Worm (Caenorhabditis elegans) whole organism, midembryonic: ENCODE data around the gene C33G3.5.

Experiments
- T22C8.4 ChIP-seq: fragments of 200-800 bp; sonication (Bioruptor generic); IDR thresholded peaks from 2 replicates; pipeline ENCODE4 v1.3.6; 2022; ENCODE audit warnings: missing genetic modification characterization, missing compliant biosample characterization
- cog-1 ChIP-seq: sonication (generic microtip); optimal IDR thresholded peaks from 2 replicates; lab custom pipeline; 2016; ENCODE audit warnings: missing genetic modification characterization, missing compliant biosample characterization
- flt-1 ChIP-seq: fragments of 200-800 bp; sonication (Bioruptor generic); IDR thresholded peaks from 2 replicates; pipeline ENCODE4 v1.3.6; 2022; ENCODE audit warnings: missing genetic modification characterization, missing compliant biosample characterization
- klf-2 ChIP-seq: fragments of 200-800 bp; sonication (Bioruptor generic); conservative IDR thresholded peaks from 2 replicates; pipeline ENCODE4 v1.3.6; 2022; ENCODE audit warnings: missing genetic modification reagents, missing genetic modification characterization, missing compliant biosample characterization
- med-1 ChIP-seq: sonication (generic microtip); optimal IDR thresholded peaks from 2 replicates; lab custom pipeline; 2017; ENCODE audit warnings: missing genetic modification characterization, mild to moderate bottlenecking, missing compliant biosample characterization, antibody characterized with exemption, missing genetic modification reagents; ENCODE audit not compliant: insufficient read depth
- ref-1 ChIP-seq: fragments of 200-800 bp; sonication (Bioruptor generic); conservative IDR thresholded peaks from 2 replicates; pipeline ENCODE4 v1.3.6; 2022; ENCODE audit warnings: missing genetic modification reagents, missing genetic modification characterization, missing compliant biosample characterization
- tab-1 ChIP-seq: fragments of 200-800 bp; sonication (Bioruptor generic); IDR thresholded peaks from 2 replicates; pipeline ENCODE4 v1.3.6; 2022; ENCODE audit warnings: missing genetic modification characterization, missing compliant biosample characterization
- ztf-23 ChIP-seq: fragments of 200-800 bp; sonication (Bioruptor generic); IDR thresholded peaks from 2 replicates; pipeline ENCODE4 v1.3.6; 2022; ENCODE audit warnings: missing genetic modification reagents, missing genetic modification characterization, missing compliant biosample characterization

ce11 chrX:14090990-14091389 is 12.5 kb upstream of the C33G3.5 start:
- TF ChIP-seq T22C8.4 (GFP tag; lab: Robert Waterston, UW): no peak
- no peak for TF ChIP-seq tab-1 (GFP tag; lab: Robert Waterston, UW)
- TF ChIP-seq med-1 (GFP tag; lab: Kevin White, UChicago): no peak
- no peak for TF ChIP-seq ref-1 (GFP tag; lab: Robert Waterston, UW)
- TF ChIP-seq flt-1 (GFP tag; lab: Robert Waterston, UW): no peak
- no peak for TF ChIP-seq klf-2 (GFP tag; lab: Robert Waterston, UW)
- TF ChIP-seq ztf-23 (GFP tag; lab: Robert Waterston, UW): no peak
- TF ChIP-seq cog-1: no peak
